Worm (Caenorhabditis elegans) whole organism, L4 larva: ENCODE measurements around the gene smc-4.

Experiments used
- F10B5.3 ChIP-seq: sonication (generic microtip); optimal IDR thresholded peaks from 2 replicates; lab custom pipeline; 2016; ENCODE audit warnings: mild to moderate bottlenecking, missing genetic modification characterization, missing compliant biosample characterization
- F49E8.2 ChIP-seq: sonication (generic microtip); optimal IDR thresholded peaks from 2 replicates; lab custom pipeline; 2016; ENCODE audit warnings: missing compliant biosample characterization, mild to moderate bottlenecking, missing genetic modification characterization, borderline replicate concordance
- T20F7.1 ChIP-seq: fragments of 200-800 bp; sonication (Bioruptor generic); optimal IDR thresholded peaks from 2 replicates; lab custom pipeline; 2018; ENCODE audit warnings: mild to moderate bottlenecking, missing genetic modification characterization, missing compliant biosample characterization
- Y105C5A.15 ChIP-seq: fragments of 200-800 bp; sonication (Bioruptor generic); IDR thresholded peaks from 2 replicates; pipeline ENCODE4 v1.3.6; 2022; ENCODE audit warnings: missing genetic modification characterization, missing compliant biosample characterization
- Y5F2A.4 ChIP-seq: fragments of 200-800 bp; sonication (Bioruptor generic); optimal IDR thresholded peaks from 2 replicates; lab custom pipeline; 2018; ENCODE audit warnings: mild to moderate bottlenecking, missing genetic modification characterization, missing compliant biosample characterization
- ZK337.2 ChIP-seq: fragments of 200-800 bp; sonication (Bioruptor generic); IDR thresholded peaks from 2 replicates; pipeline ENCODE4 v1.3.6; 2022; ENCODE audit warnings: missing genetic modification reagents, missing genetic modification characterization, missing compliant biosample characterization
- aly-2 ChIP-seq: sonication (generic microtip); optimal IDR thresholded peaks from 2 replicates; lab custom pipeline; 2018; ENCODE audit warnings: missing biosample characterization, missing genetic modification characterization
- ceh-62 ChIP-seq: sonication (generic microtip); optimal IDR thresholded peaks from 2 replicates; lab custom pipeline; 2017; ENCODE audit warnings: missing biosample characterization, missing genetic modification characterization
- ces-1 ChIP-seq: fragments of 150-350 bp; sonication (generic microtip); optimal IDR thresholded peaks from 4 replicates; lab custom pipeline; 2014; ENCODE audit warnings: missing biosample characterization, missing genetic modification reagents, missing genetic modification characterization
- daf-16 ChIP-seq, 3 experiments: sonication (generic microtip); optimal IDR thresholded peaks; 2 replicates each; lab custom pipeline; 2016 to 2017; ENCODE audit warnings: missing genetic modification characterization in 3 of 3, missing genetic modification reagents in 3 of 3, mild to moderate bottlenecking in 2 of 3, missing compliant biosample characterization in 2 of 3, missing biosample characterization in 1 of 3, moderate library complexity in 1 of 3
- daf-8 ChIP-seq: fragments of 200-800 bp; sonication (Bioruptor generic); IDR thresholded peaks from 2 replicates; pipeline ENCODE4 v1.3.6; 2022; ENCODE audit warnings: missing genetic modification characterization, missing compliant biosample characterization
- dpl-1 ChIP-seq: fragments of 150-350 bp; optimal IDR thresholded peaks from 2 replicates; lab custom pipeline; 2014; ENCODE audit warnings: missing biosample characterization, missing genetic modification reagents, missing genetic modification characterization
- dve-1 ChIP-seq: sonication (generic microtip); optimal IDR thresholded peaks from 2 replicates; lab custom pipeline; 2017; ENCODE audit warnings: antibody characterized with exemption, mild to moderate bottlenecking, missing genetic modification characterization, missing compliant biosample characterization; ENCODE audit not compliant: insufficient read depth
- fkh-10 ChIP-seq: fragments of 150-350 bp; optimal IDR thresholded peaks from 2 replicates; lab custom pipeline; 2014; ENCODE audit warnings: missing biosample characterization, missing genetic modification reagents, missing genetic modification characterization
- hlh-11 ChIP-seq: fragments of 200-800 bp; sonication (Bioruptor generic); optimal IDR thresholded peaks from 2 replicates; lab custom pipeline; 2018; ENCODE audit warnings: mild to moderate bottlenecking, missing genetic modification characterization, missing compliant biosample characterization
- hlh-30 ChIP-seq: sonication (generic microtip); optimal IDR thresholded peaks from 2 replicates; lab custom pipeline; 2017; ENCODE audit warnings: antibody characterized with exemption, mild to moderate bottlenecking, missing genetic modification characterization, missing compliant biosample characterization; ENCODE audit not compliant: insufficient read depth
- lin-29 ChIP-seq: fragments of 200-800 bp; sonication (Bioruptor generic); IDR thresholded peaks from 2 replicates; pipeline ENCODE4 v1.3.6; 2022; ENCODE audit warnings: missing genetic modification reagents, missing genetic modification characterization, missing compliant biosample characterization
- lin-39 ChIP-seq: fragments of 150-350 bp; optimal IDR thresholded peaks from 2 replicates; lab custom pipeline; 2014; ENCODE audit warnings: missing biosample characterization, missing genetic modification reagents, missing genetic modification characterization
- lsy-2 ChIP-seq, 2 experiments: fragments of 150-350 bp in 1 of 2; sonication (generic microtip) in 1 of 2; optimal IDR thresholded peaks; 2 replicates each; lab custom pipeline; 2014 to 2017; ENCODE audit warnings: missing biosample characterization in 2 of 2, missing genetic modification characterization in 2 of 2
- madf-5 ChIP-seq, 2 experiments: fragments of 200-800 bp; sonication (Bioruptor generic); IDR thresholded peaks; 2 replicates each; pipeline ENCODE4 v1.3.6; 2022; ENCODE audit warnings: missing compliant biosample characterization in 2 of 2, missing genetic modification characterization in 2 of 2
- mep-1 ChIP-seq: fragments of 150-350 bp; sonication (generic microtip); optimal IDR thresholded peaks from 3 replicates; lab custom pipeline; 2014; ENCODE audit warnings: missing biosample characterization, missing genetic modification characterization
- mes-2 ChIP-seq: sonication (generic microtip); optimal IDR thresholded peaks from 2 replicates; lab custom pipeline; 2016; ENCODE audit warnings: missing genotype, mild to moderate bottlenecking, missing genetic modification characterization, missing compliant biosample characterization; ENCODE audit not compliant: poor library complexity, severe bottlenecking
- mxl-3 ChIP-seq: fragments of 200-800 bp; sonication (Bioruptor generic); optimal IDR thresholded peaks from 2 replicates; lab custom pipeline; 2018; ENCODE audit warnings: mild to moderate bottlenecking, missing genetic modification characterization, missing compliant biosample characterization
- nhr-11 ChIP-seq: fragments of 150-350 bp; optimal IDR thresholded peaks from 2 replicates; lab custom pipeline; 2014; ENCODE audit warnings: missing biosample characterization, missing genetic modification characterization
- nhr-25 ChIP-seq: sonication (generic microtip); optimal IDR thresholded peaks from 2 replicates; lab custom pipeline; 2017; ENCODE audit warnings: missing genetic modification characterization, mild to moderate bottlenecking, missing compliant biosample characterization, antibody characterized with exemption, moderate library complexity, borderline replicate concordance; ENCODE audit not compliant: insufficient read depth
- nhr-28 ChIP-seq: fragments of 150-350 bp; optimal IDR thresholded peaks from 2 replicates; lab custom pipeline; 2014; ENCODE audit warnings: missing biosample characterization, missing genetic modification characterization
- nhr-48 ChIP-seq: sonication (generic microtip); optimal IDR thresholded peaks from 2 replicates; lab custom pipeline; 2016; ENCODE audit warnings: mild to moderate bottlenecking, missing genetic modification characterization, missing compliant biosample characterization
- nhr-6 ChIP-seq: fragments of 150-350 bp; optimal IDR thresholded peaks from 2 replicates; lab custom pipeline; 2014; ENCODE audit warnings: missing biosample characterization, missing genetic modification characterization
- pha-4 ChIP-seq, 2 experiments: fragments of 150-350 bp in 1 of 2; fragments of 200-800 bp in 1 of 2; sonication (Bioruptor generic) in 1 of 2; IDR thresholded peaks in 1 of 2; optimal IDR thresholded peaks in 1 of 2; 2 replicates each; pipeline versions ENCODE4 v1.3.6 to Lab custom; 2014 to 2022; ENCODE audit warnings: missing genetic modification characterization in 2 of 2, missing genetic modification reagents in 2 of 2, missing biosample characterization in 1 of 2, missing compliant biosample characterization in 1 of 2
- pqm-1 ChIP-seq: sonication (generic microtip); optimal IDR thresholded peaks from 2 replicates; lab custom pipeline; 2017; ENCODE audit warnings: missing biosample characterization, missing genetic modification characterization
- rbr-2 ChIP-seq: sonication (generic microtip); optimal IDR thresholded peaks from 2 replicates; lab custom pipeline; 2016; ENCODE audit warnings: missing genotype, missing genetic modification characterization, missing compliant biosample characterization
- saeg-2 ChIP-seq: fragments of 200-800 bp; sonication (Bioruptor generic); IDR thresholded peaks from 2 replicates; pipeline ENCODE4 v1.3.6; 2022; ENCODE audit warnings: missing genetic modification reagents, missing genetic modification characterization, missing compliant biosample characterization
- set-16 ChIP-seq: fragments of 200-800 bp; sonication (Bioruptor generic); IDR thresholded peaks from 2 replicates; pipeline ENCODE4 v1.3.6; 2022; ENCODE audit warnings: missing genetic modification reagents, missing genetic modification characterization, missing compliant biosample characterization
- tra-1 ChIP-seq: fragments of 200-800 bp; sonication (Bioruptor generic); IDR thresholded peaks from 2 replicates; pipeline ENCODE4 v1.3.6; 2022; ENCODE audit warnings: missing genetic modification reagents, missing genetic modification characterization, missing compliant biosample characterization
- unc-62 ChIP-seq, 3 experiments: fragments of 150-350 bp in 1 of 3; sonication (generic microtip); optimal IDR thresholded peaks in 2 of 3; peaks in 1 of 3; 1 replicate in 1 of 3; 2 replicates in 2 of 3; lab custom pipeline; 2014 to 2017; ENCODE audit warnings: missing biosample characterization in 3 of 3, missing genetic modification characterization in 3 of 3, missing genetic modification reagents in 3 of 3, missing genotype in 1 of 3
- vab-7 ChIP-seq: fragments of 200-800 bp; sonication (Bioruptor generic); IDR thresholded peaks from 2 replicates; pipeline ENCODE4 v1.3.6; 2022; ENCODE audit warnings: missing genetic modification reagents, missing genetic modification characterization, missing compliant biosample characterization
- zip-2 ChIP-seq: fragments of 150-350 bp; optimal IDR thresholded peaks from 2 replicates; lab custom pipeline; 2014; ENCODE audit warnings: missing biosample characterization, missing genetic modification characterization
- ztf-7 ChIP-seq: fragments of 150-350 bp; optimal IDR thresholded peaks from 2 replicates; lab custom pipeline; 2014; ENCODE audit warnings: missing biosample characterization, missing genetic modification characterization

The smc-4 gene

DNA sequence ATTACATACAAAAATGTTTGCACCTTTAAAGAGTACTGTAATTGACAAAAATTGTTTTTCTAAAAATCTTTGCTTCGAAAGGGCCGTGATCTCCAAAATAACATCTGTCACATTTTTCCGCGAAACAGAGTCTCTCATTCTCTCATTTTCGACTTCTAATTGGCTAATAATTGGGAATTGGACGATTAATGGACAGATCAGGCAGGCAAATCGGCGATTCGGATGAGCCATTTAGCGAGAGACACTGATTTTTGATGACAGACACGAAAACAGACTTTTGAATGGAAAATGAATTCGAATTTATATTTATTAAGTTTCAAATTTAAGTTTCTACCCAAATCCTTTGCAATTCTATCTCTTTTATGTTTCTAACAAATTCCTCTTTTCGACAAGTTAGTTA is 16.5 kb downstream of the smc-4 start:
- TF ChIP-seq nhr-6 (tag; lab: Kevin White, UChicago) (no peak), Y5F2A.4 (GFP tag; lab: Kevin White, UChicago) (no peak), daf-8 (no peak), F10B5.3 (tag; lab: Kevin White, UChicago) (no peak), dpl-1 (GFP tag; lab: Kevin White, UChicago) (no peak), Y105C5A.15 (GFP tag; lab: Robert Waterston, UW) (no peak), ceh-62 (tag; lab: Kevin White, UChicago) (no peak), mxl-3 (GFP tag; lab: Kevin White, UChicago) (no peak), zip-2 (tag; lab: Kevin White, UChicago) (no peak), ces-1 (GFP tag; lab: Kevin White, UChicago) (no peak), ztf-7 (tag; lab: Kevin White, UChicago) (no peak), nhr-11 (tag; lab: Kevin White, UChicago) (no peak), pha-4 (GFP tag; IDR thresholded peaks at IDR 0.05; lab: Robert Waterston, UW) (no peak), pha-4 (tag; optimal IDR thresholded peaks at IDR 0.05; lab: Kevin White, UChicago) (no peak), set-16 (no peak), hlh-11 (tag; lab: Kevin White, UChicago) (no peak), ZK337.2 (GFP tag; lab: Robert Waterston, UW) (no peak), nhr-25 (tag; lab: Kevin White, UChicago) (no peak), madf-5 (GFP tag; IDR thresholded peaks at IDR 0.05; lab: Robert Waterston, UW) (no peak), dve-1 (tag; lab: Kevin White, UChicago) (no peak)
- TF ChIP-seq, all 104 proteins: peak for 0

ce11 chrIII:4612334-4612953 is 25.1 kb downstream of the smc-4 start, which contains the start of gene sel-2:
Gene sel-2 (minus strand): TSS chrIII:4612384.
- TF ChIP-seq mep-1 (tag; lab: Kevin White, UChicago) (peak; percentile 25), lin-39 (tag; lab: Kevin White, UChicago) (no peak), mes-2 (tag; lab: Kevin White, UChicago) (peak; percentile 8), unc-62 (GFP tag; optimal IDR thresholded peaks at IDR 0.05 in 1 of 2; lab: Kevin White, UChicago) (peak in 1 of 2 experiments; percentile 34), unc-62 (tag; optimal IDR thresholded peaks at IDR 0.05; lab: Kevin White, UChicago) (no peak), daf-16 (GFP tag; optimal IDR thresholded peaks at IDR 0.05; lab: Kevin White, UChicago) (no peak), daf-16 (tag; optimal IDR thresholded peaks at IDR 0.05; lab: Kevin White, UChicago) (peak; percentile 60), lsy-2 (tag; optimal IDR thresholded peaks at IDR 0.05; lab: Kevin White, UChicago) (peak in 1 of 2 experiments; percentile 34), dpl-1 (GFP tag; lab: Kevin White, UChicago) (no peak), lin-29 (GFP tag; lab: Robert Waterston, UW) (no peak), F49E8.2 (tag; lab: Kevin White, UChicago) (no peak), rbr-2 (tag; lab: Kevin White, UChicago) (peak; percentile 31), hlh-30 (tag; lab: Kevin White, UChicago) (peak; percentile 11), fkh-10 (GFP tag; lab: Kevin White, UChicago) (peak; percentile 78), pqm-1 (no peak), nhr-28 (peak; percentile 34), tra-1 (GFP tag; lab: Robert Waterston, UW) (no peak), vab-7 (no peak)

ce11 chrIII:4616071-4616571 is 28.8 kb downstream of the smc-4 start, which contains the start of gene lips-3:
Gene lips-3 (plus strand): TSS chrIII:4616528.
- peak in 1 of 2 experiments; percentile 97 for TF ChIP-seq unc-62 (GFP tag; optimal IDR thresholded peaks at IDR 0.05 in 1 of 2; lab: Kevin White, UChicago)
- no peak for TF ChIP-seq unc-62 (tag; optimal IDR thresholded peaks at IDR 0.05; lab: Kevin White, UChicago)
- no peak for TF ChIP-seq hlh-30 (tag; lab: Kevin White, UChicago)
- TF ChIP-seq saeg-2 (GFP tag; lab: Robert Waterston, UW), result no peak
- TF ChIP-seq aly-2 (tag; lab: Kevin White, UChicago), result no peak
- no peak for TF ChIP-seq nhr-48 (tag; lab: Kevin White, UChicago)
- peak; percentile 26 for TF ChIP-seq hlh-11 (tag; lab: Kevin White, UChicago)
- no peak for TF ChIP-seq T20F7.1 (GFP tag; lab: Kevin White, UChicago)
